Worm (Caenorhabditis elegans): ENCODE data around the gene cat-4.
A peak's percentile ranks its signal among the peaks of the same experiment; 100 is the strongest.

The cat-4 gene

DNA sequence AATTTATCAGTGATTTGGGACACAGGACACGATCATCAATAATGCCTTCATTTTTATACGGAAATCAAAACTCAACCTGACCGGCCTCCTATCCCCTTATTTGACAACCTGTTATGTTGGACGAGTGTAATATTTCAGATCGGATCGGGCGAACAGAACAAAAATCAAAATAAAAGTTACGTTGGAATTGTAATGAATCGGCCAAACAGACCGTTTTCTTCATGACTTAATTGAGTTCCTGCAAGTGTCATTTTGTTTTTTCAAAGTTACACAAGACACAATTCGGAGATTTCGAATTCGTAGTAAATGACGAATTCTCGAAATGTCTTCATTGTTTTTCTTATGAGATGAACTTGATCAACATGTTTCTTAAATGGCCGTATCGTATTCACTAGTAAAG, 9.4 kb upstream of the cat-4 start, which contains the start of gene F32G8.3:
F32G8.3 (minus strand) TSS at position 101 of the 400 bp plus-strand sequence.
- TF ChIP-seq him-1 (tag; optimal IDR thresholded peaks at IDR 0.05) (no peak), dao-5 (tag; optimal IDR thresholded peaks at IDR 0.05) (no peak), W03F9.2 (tag; optimal IDR thresholded peaks at IDR 0.05) (no peak)

DNA sequence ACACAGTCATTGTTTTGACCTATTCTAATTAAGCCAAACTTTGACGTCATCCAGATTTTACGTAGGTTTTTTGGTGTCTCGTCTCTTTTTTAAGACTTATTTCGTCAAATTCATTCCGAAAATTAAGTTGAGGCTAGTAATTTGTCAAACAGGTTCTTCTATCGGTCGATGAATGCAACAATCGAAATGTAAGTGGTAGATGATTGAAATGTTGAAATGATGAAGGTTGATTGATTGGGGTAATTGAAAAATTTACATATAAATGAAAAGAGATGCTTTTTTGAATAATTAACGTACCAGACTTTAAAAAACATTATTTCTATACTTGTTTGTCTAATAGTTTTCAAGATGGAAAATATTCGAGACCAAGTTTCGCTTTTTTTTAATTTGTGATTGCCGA, 8.3 kb upstream of the cat-4 start:
- no peak for TF ChIP-seq W03F9.2 (tag; optimal IDR thresholded peaks at IDR 0.05)
- no peak for TF ChIP-seq him-1 (tag; optimal IDR thresholded peaks at IDR 0.05)
- TF ChIP-seq dao-5 (tag; optimal IDR thresholded peaks at IDR 0.05): no peak

DNA sequence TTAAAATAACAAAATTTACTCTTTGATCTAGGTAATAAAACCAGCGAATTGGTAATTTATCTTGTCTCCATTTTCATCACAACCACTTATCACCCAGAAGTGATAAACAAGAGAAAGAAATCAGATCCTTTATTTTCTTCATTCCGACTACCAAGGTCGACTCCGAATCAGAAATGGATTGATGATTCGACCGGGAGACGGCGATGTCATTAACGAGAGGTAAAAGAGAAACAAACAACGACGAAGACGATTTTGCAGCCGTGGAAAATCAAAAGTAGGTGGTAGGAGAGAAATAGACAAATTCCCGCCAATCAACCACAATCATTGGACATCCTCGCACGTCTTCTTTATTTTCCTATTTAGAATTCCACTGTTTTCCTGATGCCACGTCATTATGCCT, 7.6 kb upstream of the cat-4 start:
- TF ChIP-seq W03F9.2 (tag; optimal IDR thresholded peaks at IDR 0.05): no peak
- no peak for TF ChIP-seq him-1 (tag; optimal IDR thresholded peaks at IDR 0.05)
- TF ChIP-seq dao-5 (tag; optimal IDR thresholded peaks at IDR 0.05): no peak

DNA sequence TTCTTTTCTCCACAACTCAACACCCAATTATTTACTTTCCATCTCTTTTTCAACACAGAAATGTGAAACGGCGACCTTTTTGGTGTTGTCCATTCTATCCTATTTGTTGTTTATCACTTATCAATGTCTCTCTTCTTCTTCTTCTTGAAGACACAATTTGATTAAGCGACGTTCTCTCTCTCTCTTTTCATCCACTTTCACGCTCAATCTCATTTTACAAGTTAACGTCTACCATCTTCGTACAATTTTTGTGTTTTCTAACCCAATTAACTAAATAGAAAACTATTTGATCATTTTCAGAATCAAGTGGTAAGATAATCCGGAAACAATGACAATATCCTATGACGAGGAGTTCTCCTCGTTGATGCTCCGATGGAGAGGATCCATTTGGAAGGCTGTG, 7.0 kb upstream of the cat-4 start, which contains the start of gene best-14:
best-14 (plus strand) TSS at position 301 of the 400 bp plus-strand sequence.
- TF ChIP-seq W03F9.2 (tag; optimal IDR thresholded peaks at IDR 0.05) (no peak), dao-5 (tag; optimal IDR thresholded peaks at IDR 0.05) (no peak), him-1 (tag; optimal IDR thresholded peaks at IDR 0.05) (no peak)

DNA sequence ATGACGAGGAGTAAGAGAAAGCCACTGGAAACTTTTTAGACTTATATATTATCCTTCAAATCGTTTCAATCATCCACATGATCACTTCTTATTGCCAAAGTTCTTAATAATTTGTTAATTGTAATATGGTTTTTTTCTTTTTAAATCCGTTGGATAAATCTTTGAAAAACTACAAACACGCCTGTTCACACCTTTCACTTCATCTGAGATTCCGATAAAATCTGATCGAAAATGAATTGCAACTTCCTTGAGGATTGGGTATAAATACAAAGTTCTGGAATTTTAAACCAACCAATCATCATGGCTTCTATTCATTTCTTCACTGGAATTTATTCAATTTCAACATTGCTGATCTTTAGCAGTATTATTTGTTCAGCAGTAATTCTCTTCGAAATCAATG, 4.1 kb upstream of the cat-4 start, which contains the start of gene col-152:
col-152 (plus strand) TSS at position 301 of the 400 bp plus-strand sequence.
- TF ChIP-seq W03F9.2 (tag; optimal IDR thresholded peaks at IDR 0.05) (no peak), him-1 (tag; optimal IDR thresholded peaks at IDR 0.05) (no peak)

DNA sequence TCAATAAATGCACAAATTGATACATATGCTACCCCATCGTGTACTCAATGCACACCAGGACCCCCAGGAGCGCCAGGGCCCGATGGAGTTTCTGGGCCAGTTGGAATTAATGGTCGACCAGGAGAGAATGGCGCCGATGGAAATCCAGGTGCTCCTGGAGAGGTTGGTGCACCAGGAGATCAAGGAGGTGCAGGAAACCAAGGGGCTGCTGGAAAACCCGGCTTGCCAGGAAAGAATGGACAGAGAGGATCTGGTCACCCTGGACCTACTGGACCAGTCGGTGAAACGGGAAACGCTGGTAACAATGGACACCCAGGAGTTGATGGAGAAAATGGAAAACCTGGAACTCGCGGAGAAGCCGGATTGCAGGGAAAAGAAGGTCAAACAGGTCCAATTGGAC, 3.0 kb upstream of the cat-4 start:
- TF ChIP-seq dao-5 (tag; optimal IDR thresholded peaks at IDR 0.05): no peak
- no peak for TF ChIP-seq him-1 (tag; optimal IDR thresholded peaks at IDR 0.05)
- no peak for TF ChIP-seq W03F9.2 (tag; optimal IDR thresholded peaks at IDR 0.05)

DNA sequence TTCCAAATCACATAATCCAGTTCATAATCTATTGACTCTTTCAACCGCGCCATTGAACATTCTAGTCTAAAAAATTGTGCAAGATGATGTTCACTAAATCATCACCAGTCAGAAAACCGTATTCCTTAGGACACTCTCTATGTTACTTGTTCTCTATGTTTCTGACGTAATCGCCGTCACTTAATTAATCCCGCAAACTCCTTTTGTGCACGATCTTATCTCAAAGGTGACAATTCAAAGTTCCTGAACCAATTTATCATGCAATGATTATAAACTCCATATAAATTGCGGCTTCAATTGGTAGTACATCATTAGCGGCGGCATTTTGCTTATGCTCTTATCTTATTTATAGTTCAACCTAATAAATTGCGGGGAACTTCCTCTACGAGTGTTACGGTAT, 1.9 kb upstream of the cat-4 start:
- TF ChIP-seq W03F9.2 (tag; optimal IDR thresholded peaks at IDR 0.05): no peak
- TF ChIP-seq him-1 (tag; optimal IDR thresholded peaks at IDR 0.05): no peak
- no peak for TF ChIP-seq dao-5 (tag; optimal IDR thresholded peaks at IDR 0.05)

DNA sequence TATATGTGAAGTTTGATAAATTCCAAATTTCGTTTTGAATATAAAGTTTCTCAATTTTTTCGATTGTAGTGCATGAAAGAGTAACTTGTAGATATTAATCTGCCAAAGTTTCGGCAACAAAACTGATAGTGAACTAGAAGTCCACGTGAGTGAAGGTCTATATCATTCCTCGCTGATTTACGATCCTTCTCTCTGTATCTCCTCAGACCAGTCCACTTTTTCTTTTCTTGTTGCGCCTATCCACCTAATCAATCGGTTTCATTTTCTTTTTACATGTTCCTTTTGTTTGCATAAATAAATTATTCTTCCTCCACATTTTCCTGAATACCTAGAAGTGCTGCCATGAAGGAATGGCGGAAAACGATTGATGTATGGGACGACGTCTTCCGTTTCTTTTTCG, 540 bp upstream of the cat-4 start:
- no peak for TF ChIP-seq dao-5 (tag; optimal IDR thresholded peaks at IDR 0.05)
- TF ChIP-seq him-1 (tag; optimal IDR thresholded peaks at IDR 0.05): no peak
- TF ChIP-seq W03F9.2 (tag; optimal IDR thresholded peaks at IDR 0.05): no peak

DNA sequence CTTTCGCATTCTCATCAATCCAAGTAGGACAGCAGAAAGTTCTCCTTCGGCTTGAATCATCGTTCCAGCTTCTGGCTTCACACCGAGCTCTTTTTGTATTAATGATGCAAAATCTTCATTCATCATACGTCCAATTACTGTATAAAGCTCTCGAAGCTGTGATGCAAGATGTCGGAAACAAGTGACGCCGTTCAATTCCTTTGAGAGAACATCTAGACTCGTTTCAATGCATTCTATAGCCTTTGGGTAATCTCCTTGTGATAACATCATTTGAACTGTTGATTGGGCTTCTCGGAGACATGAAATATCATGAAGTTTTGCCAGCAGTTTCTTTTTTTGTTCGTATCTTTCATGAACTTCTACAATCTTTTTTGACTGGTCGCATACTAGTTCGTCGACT, 3.8 kb downstream of the cat-4 start:
- TF ChIP-seq dao-5 (tag; optimal IDR thresholded peaks at IDR 0.05) (no peak), W03F9.2 (tag; optimal IDR thresholded peaks at IDR 0.05) (no peak), him-1 (tag; optimal IDR thresholded peaks at IDR 0.05) (no peak)

DNA sequence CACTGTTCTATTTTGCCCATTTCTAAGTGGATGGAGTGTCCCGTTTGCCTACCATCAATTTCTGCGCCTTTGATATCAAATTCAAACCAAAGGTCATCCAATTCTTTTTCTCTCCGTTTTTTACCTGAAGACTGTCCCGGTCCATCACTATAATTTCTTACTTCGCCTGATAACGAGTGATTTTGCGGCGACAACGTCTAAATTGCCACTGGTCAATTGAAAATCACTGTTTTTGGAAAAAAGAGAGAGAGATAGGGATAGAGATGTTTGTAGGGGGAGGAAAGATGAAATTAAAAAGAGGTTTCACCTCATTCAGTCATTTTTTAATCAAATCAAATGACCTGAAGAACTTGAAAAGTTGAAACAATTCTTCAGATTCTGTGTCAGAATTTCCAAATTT, 6.8 kb downstream of the cat-4 start:
- TF ChIP-seq W03F9.2 (tag; optimal IDR thresholded peaks at IDR 0.05) (no peak), him-1 (tag; optimal IDR thresholded peaks at IDR 0.05) (no peak), dao-5 (tag; optimal IDR thresholded peaks at IDR 0.05) (no peak)

DNA sequence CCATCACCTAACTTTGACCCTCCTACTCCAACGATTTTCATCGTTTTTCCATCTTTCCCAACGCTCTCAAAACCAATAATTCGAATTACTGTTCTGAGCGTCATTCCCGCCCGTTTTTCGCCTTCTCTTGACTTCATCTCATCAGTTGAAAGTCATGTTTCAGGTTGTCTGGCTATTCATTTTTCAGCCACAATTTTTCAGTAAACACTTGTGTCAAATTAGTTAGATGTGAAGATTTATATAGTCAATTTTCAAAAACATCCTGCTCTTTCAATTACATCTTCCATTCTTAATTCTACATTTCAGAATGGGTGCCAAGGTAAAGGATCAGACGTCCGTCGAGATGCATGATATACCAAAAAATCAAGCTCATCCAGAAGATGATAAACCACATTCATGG, 7.9 kb downstream of the cat-4 start, which contains the start of gene del-6:
del-6 (plus strand) TSS at position 301 of the 400 bp plus-strand sequence.
- no peak for TF ChIP-seq W03F9.2 (tag; optimal IDR thresholded peaks at IDR 0.05)
- no peak for TF ChIP-seq him-1 (tag; optimal IDR thresholded peaks at IDR 0.05)
- TF ChIP-seq dao-5 (tag; optimal IDR thresholded peaks at IDR 0.05): no peak

DNA sequence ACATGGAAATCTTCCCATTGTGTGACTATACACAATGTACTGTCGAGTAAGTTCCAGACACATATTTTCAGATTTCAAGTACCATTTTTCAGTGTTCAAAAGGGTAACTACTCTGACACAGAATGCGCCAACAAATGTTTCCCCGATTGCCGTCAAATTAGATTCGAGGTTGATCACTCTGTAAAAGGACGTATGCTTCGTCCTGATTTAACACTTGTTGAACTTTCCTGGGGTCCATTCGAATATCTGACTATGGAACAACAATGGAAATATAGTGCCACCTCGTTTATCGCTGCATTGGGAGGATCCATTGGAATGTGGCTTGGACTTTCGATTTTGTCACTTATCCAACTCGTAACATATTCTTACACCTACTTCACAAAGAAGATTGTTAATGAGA, 9.5 kb downstream of the cat-4 start:
- TF ChIP-seq him-1 (tag; optimal IDR thresholded peaks at IDR 0.05) (no peak), W03F9.2 (tag; optimal IDR thresholded peaks at IDR 0.05) (no peak), dao-5 (tag; optimal IDR thresholded peaks at IDR 0.05) (no peak)

DNA sequence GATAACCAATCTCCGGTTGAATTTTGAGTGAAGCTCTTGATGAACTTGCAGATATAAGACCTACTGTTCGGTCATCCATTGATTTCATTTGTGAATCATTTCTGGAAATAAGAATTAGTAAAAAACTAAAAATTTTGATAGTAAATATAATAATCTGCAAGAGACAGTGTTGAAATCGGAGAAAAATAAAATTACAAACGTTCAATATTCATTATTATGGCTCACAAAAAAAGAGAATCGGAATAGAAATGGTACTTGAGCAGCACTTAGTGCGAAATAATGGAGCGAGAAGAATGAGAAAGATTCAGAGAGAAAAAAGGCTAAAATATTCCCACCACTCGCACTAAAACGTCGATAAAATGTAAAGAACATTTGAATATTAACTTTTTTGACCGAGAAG, 11.6 kb downstream of the cat-4 start, which contains the start of gene vps-54:
vps-54 (minus strand) TSS at position 101 of the 400 bp plus-strand sequence.
- no peak for TF ChIP-seq W03F9.2 (tag; optimal IDR thresholded peaks at IDR 0.05)
- TF ChIP-seq dao-5 (tag; optimal IDR thresholded peaks at IDR 0.05): no peak
- TF ChIP-seq him-1 (tag; optimal IDR thresholded peaks at IDR 0.05): no peak

DNA sequence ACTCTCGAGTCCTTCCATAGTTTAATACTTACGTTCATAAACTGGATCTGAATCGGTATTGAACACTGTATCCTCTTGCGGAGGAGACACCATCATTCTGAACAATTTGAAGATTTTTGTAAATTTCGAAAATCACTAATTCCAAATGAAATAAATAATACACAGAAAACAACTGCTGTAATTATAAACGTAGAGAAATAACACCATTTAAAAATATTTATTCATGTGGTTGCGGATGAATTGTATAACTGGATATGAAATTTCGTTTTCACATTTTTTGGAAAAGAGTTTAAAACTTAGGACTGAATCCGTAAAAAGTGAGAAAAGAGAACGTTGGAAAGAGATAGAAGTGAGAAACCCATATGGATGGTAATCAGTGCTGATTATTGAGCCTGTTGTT, 13.5 kb downstream of the cat-4 start, which contains the start of gene mics-1:
mics-1 (minus strand) TSS at position 101 of the 400 bp plus-strand sequence.
- no peak for TF ChIP-seq dao-5 (tag; optimal IDR thresholded peaks at IDR 0.05)
- no peak for TF ChIP-seq him-1 (tag; optimal IDR thresholded peaks at IDR 0.05)
- TF ChIP-seq W03F9.2 (tag; optimal IDR thresholded peaks at IDR 0.05): no peak

DNA sequence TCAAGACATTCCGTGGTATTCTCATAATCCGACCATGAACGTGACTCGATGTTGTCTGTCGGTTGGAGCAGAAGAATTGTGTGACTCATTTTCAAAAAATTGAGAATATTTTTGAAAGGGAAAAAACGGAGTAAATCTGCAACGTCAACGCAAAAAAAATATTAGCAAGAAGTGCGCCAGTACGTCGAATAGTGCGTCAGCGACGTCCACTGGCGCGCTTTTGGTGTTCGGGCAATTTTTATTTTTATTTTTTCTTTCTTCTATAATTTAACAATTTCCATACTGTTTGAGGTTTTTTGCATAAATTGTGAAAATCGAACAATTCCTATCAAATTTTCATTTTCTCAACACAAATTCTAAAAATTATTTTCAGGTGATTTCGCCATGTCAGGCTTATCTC, 14.3 kb downstream of the cat-4 start, which contains the start of the genes erh-1 and lpd-9:
erh-1 (minus strand) TSS at position 204 of the 400 bp plus-strand sequence.
lpd-9 (plus strand) TSS at position 368 of the 400 bp plus-strand sequence.
- no peak for TF ChIP-seq dao-5 (tag; optimal IDR thresholded peaks at IDR 0.05)
- TF ChIP-seq W03F9.2 (tag; optimal IDR thresholded peaks at IDR 0.05): peak; percentile 76

Data from whole organism, L4/young adult.